Worm (Caenorhabditis elegans): ENCODE measurements around the gene F45H10.5.

- no peak for TF ChIP-seq ztf-11 (tag; optimal IDR thresholded peaks at IDR 0.05)
- no peak for TF ChIP-seq elt-3 (tag; optimal IDR thresholded peaks at IDR 0.05)
- no peak for TF ChIP-seq pag-3 (tag; optimal IDR thresholded peaks at IDR 0.05; ENCODE audit: borderline replicate concordance, insufficient read depth)
- TF ChIP-seq snu-23 (GFP tag; optimal IDR thresholded peaks at IDR 0.05) = no peak
Measured at ce11 chrII:13491254-13491889, 10.3 kb upstream of the F45H10.5 start, which contains the start of gene alh-7.
